Fruit fly (Drosophila melanogaster) whole organism, prepupa: ENCODE measurements around the gene Kdm5.

Source experiments
- Blimp-1 ChIP-seq: fragments of 200-800 bp; sonication (Bioruptor generic); optimal IDR thresholded peaks from 3 replicates; lab custom pipeline; 2017; ENCODE audit warnings: missing biosample characterization, missing genetic modification characterization, mild to moderate bottlenecking, moderate library complexity, missing genetic modification reagents
- CG11762 ChIP-seq: fragments of 200-800 bp; sonication (Bioruptor generic); optimal IDR thresholded peaks from 3 replicates; lab custom pipeline; 2016; ENCODE audit warnings: missing biosample characterization, missing genetic modification characterization; ENCODE audit not compliant: insufficient read depth
- CG11902 ChIP-seq: fragments of 200-800 bp; sonication (Bioruptor generic); optimal IDR thresholded peaks from 3 replicates; lab custom pipeline; 2016; ENCODE audit warnings: missing biosample characterization, missing genetic modification characterization
- CG1621 ChIP-seq: fragments of 200-800 bp; sonication (Bioruptor generic); optimal IDR thresholded peaks from 3 replicates; lab custom pipeline; 2018; ENCODE audit warnings: missing biosample characterization, mild to moderate bottlenecking, missing genetic modification characterization
- CG16779 ChIP-seq: fragments of 200-800 bp; sonication (Bioruptor generic); optimal IDR thresholded peaks from 3 replicates; lab custom pipeline; 2017; ENCODE audit warnings: missing biosample characterization, mild to moderate bottlenecking, missing genetic modification characterization
- CG6163 ChIP-seq: fragments of 200-800 bp; sonication (Bioruptor generic); IDR thresholded peaks from 3 replicates; pipeline ENCODE4 v1.3.6; 2022; ENCODE audit warnings: missing biosample characterization, missing genetic modification characterization
- CG6276 ChIP-seq: fragments of 200-800 bp; sonication (Bioruptor generic); optimal IDR thresholded peaks from 2 replicates; lab custom pipeline; 2017; ENCODE audit warnings: missing biosample characterization, mild to moderate bottlenecking, missing genetic modification characterization
- Gug ChIP-seq: fragments of 200-800 bp; sonication (Bioruptor generic); IDR thresholded peaks from 2 replicates; pipeline ENCODE4 v1.3.6; 2022; ENCODE audit warnings: missing biosample characterization, missing genetic modification characterization
- Hr38 ChIP-seq: sonication (Bioruptor generic); optimal IDR thresholded peaks from 2 replicates; lab custom pipeline; 2016; ENCODE audit warnings: missing biosample characterization, missing genetic modification characterization
- esn ChIP-seq: fragments of 200-800 bp; sonication (Bioruptor generic); optimal IDR thresholded peaks from 2 replicates; lab custom pipeline; 2016; ENCODE audit warnings: missing biosample characterization, mild to moderate bottlenecking, missing genetic modification characterization, moderate library complexity
- fd85E ChIP-seq: fragments of 200-800 bp; sonication (Bioruptor generic); optimal IDR thresholded peaks from 3 replicates; lab custom pipeline; 2016; ENCODE audit warnings: missing biosample characterization, missing genetic modification characterization

dm6 chr2L:5945651-5946547 lies 53.4 kb downstream of the Kdm5 start:
- TF ChIP-seq CG11902 (GFP tag; lab: Kevin White, UChicago), result no peak
- TF ChIP-seq CG16779 (tag; lab: Kevin White, UChicago), result no peak
- TF ChIP-seq CG6163 (GFP tag; lab: Robert Waterston, UW), result no peak
- TF ChIP-seq Hr38 (GFP tag; lab: Kevin White, UChicago), result no peak
- no peak for TF ChIP-seq Blimp-1
- TF ChIP-seq CG1621 (tag; lab: Kevin White, UChicago), result no peak
- no peak for TF ChIP-seq CG6276 (GFP tag; lab: Kevin White, UChicago)
- TF ChIP-seq esn (GFP tag; lab: Kevin White, UChicago), result no peak
- no peak for TF ChIP-seq CG11762
- TF ChIP-seq Gug (GFP tag; lab: Robert Waterston, UW), result no peak
- no peak for TF ChIP-seq fd85E
